Worm (Caenorhabditis elegans) whole organism, late embryonic: ENCODE results near the gene T04H1.5.

Experiments used
- C08G9.2 ChIP-seq: sonication (generic microtip); optimal IDR thresholded peaks from 2 replicates; lab custom pipeline; 2016; ENCODE audit warnings: mild to moderate bottlenecking, missing genetic modification characterization, moderate library complexity, missing compliant biosample characterization
- C38D4.7 ChIP-seq: fragments of 200-800 bp; sonication (Bioruptor generic); optimal IDR thresholded peaks from 2 replicates; lab custom pipeline; 2018; ENCODE audit warnings: mild to moderate bottlenecking, missing genetic modification characterization, moderate library complexity, missing compliant biosample characterization
- K02D7.2 ChIP-seq: sonication (generic microtip); optimal IDR thresholded peaks from 2 replicates; lab custom pipeline; 2017; ENCODE audit warnings: mild to moderate bottlenecking, missing genetic modification characterization, missing compliant biosample characterization
- T23F11.4 ChIP-seq: fragments of 200-800 bp; sonication (Bioruptor generic); optimal IDR thresholded peaks from 2 replicates; lab custom pipeline; 2018; ENCODE audit warnings: mild to moderate bottlenecking, missing genetic modification characterization, missing compliant biosample characterization
- ahr-1 ChIP-seq: sonication (generic microtip); optimal IDR thresholded peaks from 2 replicates; lab custom pipeline; 2016; ENCODE audit warnings: missing genetic modification characterization, missing compliant biosample characterization
- ama-1 ChIP-seq: fragments of 150-350 bp; optimal IDR thresholded peaks from 2 replicates; lab custom pipeline; 2014
- ceh-18 ChIP-seq: sonication (generic microtip); optimal IDR thresholded peaks from 2 replicates; lab custom pipeline; 2016; ENCODE audit warnings: missing genetic modification characterization, missing compliant biosample characterization
- ceh-19 ChIP-seq: fragments of 200-800 bp; sonication (Bioruptor generic); optimal IDR thresholded peaks from 2 replicates; lab custom pipeline; 2018; ENCODE audit warnings: mild to moderate bottlenecking, missing genetic modification characterization, missing compliant biosample characterization
- ceh-2 ChIP-seq: sonication (generic microtip); optimal IDR thresholded peaks from 2 replicates; lab custom pipeline; 2016; ENCODE audit warnings: missing genotype, missing genetic modification characterization, missing compliant biosample characterization
- ceh-22 ChIP-seq: sonication (generic microtip); optimal IDR thresholded peaks from 2 replicates; lab custom pipeline; 2017; ENCODE audit warnings: missing biosample characterization, missing genetic modification characterization
- ceh-24 ChIP-seq: sonication (generic microtip); optimal IDR thresholded peaks from 2 replicates; lab custom pipeline; 2016; ENCODE audit warnings: mild to moderate bottlenecking, missing genetic modification characterization, missing compliant biosample characterization
- ceh-31 ChIP-seq: sonication (generic microtip); optimal IDR thresholded peaks from 2 replicates; lab custom pipeline; 2016; ENCODE audit warnings: missing genetic modification characterization, missing compliant biosample characterization
- ceh-34 ChIP-seq: sonication (generic microtip); optimal IDR thresholded peaks from 2 replicates; lab custom pipeline; 2016; ENCODE audit warnings: mild to moderate bottlenecking, missing genetic modification characterization, missing compliant biosample characterization
- ceh-45 ChIP-seq: fragments of 200-800 bp; sonication (Bioruptor generic); IDR thresholded peaks from 2 replicates; pipeline ENCODE4 v1.3.6; 2022; ENCODE audit warnings: missing genetic modification reagents, missing genetic modification characterization, missing compliant biosample characterization
- ceh-48 ChIP-seq: sonication (generic microtip); optimal IDR thresholded peaks from 2 replicates; lab custom pipeline; 2016; ENCODE audit warnings: missing genetic modification characterization, inconsistent platforms, missing compliant biosample characterization
- ceh-6 ChIP-seq: fragments of 200-800 bp; sonication (Bioruptor generic); optimal IDR thresholded peaks from 2 replicates; lab custom pipeline; 2018; ENCODE audit warnings: mild to moderate bottlenecking, missing genetic modification characterization, missing compliant biosample characterization
- ceh-9 ChIP-seq: sonication (generic microtip); optimal IDR thresholded peaks from 2 replicates; lab custom pipeline; 2016; ENCODE audit warnings: mild to moderate bottlenecking, missing genetic modification characterization, inconsistent platforms, missing compliant biosample characterization
- dve-1 ChIP-seq: sonication (generic microtip); optimal IDR thresholded peaks from 2 replicates; lab custom pipeline; 2017; ENCODE audit warnings: antibody characterized with exemption, mild to moderate bottlenecking, missing genetic modification characterization, missing compliant biosample characterization
- elt-2 ChIP-seq: sonication (generic microtip); optimal IDR thresholded peaks from 2 replicates; lab custom pipeline; 2016; ENCODE audit warnings: missing genetic modification reagents, missing genetic modification characterization, missing compliant biosample characterization
- ets-4 ChIP-seq: sonication (generic microtip); optimal IDR thresholded peaks from 2 replicates; lab custom pipeline; 2016; ENCODE audit warnings: missing genetic modification characterization, missing compliant biosample characterization
- fax-1 ChIP-seq: sonication (generic microtip); optimal IDR thresholded peaks from 2 replicates; lab custom pipeline; 2016; ENCODE audit warnings: missing genotype, missing genetic modification characterization, missing compliant biosample characterization
- fkh-10 ChIP-seq: fragments of 150-350 bp; optimal IDR thresholded peaks from 2 replicates; lab custom pipeline; 2014; ENCODE audit warnings: missing biosample characterization, missing genetic modification reagents, missing genetic modification characterization
- gmeb-2 ChIP-seq: sonication (generic microtip); optimal IDR thresholded peaks from 2 replicates; lab custom pipeline; 2016; ENCODE audit warnings: missing genetic modification characterization, inconsistent platforms, missing compliant biosample characterization
- hlh-15 ChIP-seq: sonication (generic microtip); optimal IDR thresholded peaks from 2 replicates; lab custom pipeline; 2016; ENCODE audit warnings: missing genetic modification characterization, missing compliant biosample characterization
- hlh-30 ChIP-seq: sonication (generic microtip); optimal IDR thresholded peaks from 2 replicates; lab custom pipeline; 2017; ENCODE audit warnings: antibody characterized with exemption, missing genetic modification characterization, missing compliant biosample characterization; ENCODE audit not compliant: insufficient read depth
- hlh-6 ChIP-seq: sonication (generic microtip); optimal IDR thresholded peaks from 2 replicates; lab custom pipeline; 2016; ENCODE audit warnings: missing genotype, missing genetic modification characterization, missing compliant biosample characterization
- hlh-8 ChIP-seq: sonication (generic microtip); optimal IDR thresholded peaks from 2 replicates; lab custom pipeline; 2016; ENCODE audit warnings: missing genotype, missing genetic modification characterization, missing compliant biosample characterization
- lin-11 ChIP-seq: fragments of 200-800 bp; sonication (Bioruptor generic); optimal IDR thresholded peaks from 2 replicates; lab custom pipeline; 2018; ENCODE audit warnings: mild to moderate bottlenecking, missing genetic modification characterization, missing compliant biosample characterization
- madf-2 ChIP-seq: sonication (generic microtip); optimal IDR thresholded peaks from 2 replicates; lab custom pipeline; 2017; ENCODE audit warnings: missing genetic modification characterization, missing compliant biosample characterization
- nfya-1 ChIP-seq: sonication (generic microtip); optimal IDR thresholded peaks from 2 replicates; lab custom pipeline; 2017; ENCODE audit warnings: missing genetic modification characterization, mild to moderate bottlenecking, missing compliant biosample characterization, antibody characterized with exemption, moderate library complexity
- odd-2 ChIP-seq: sonication (generic microtip); optimal IDR thresholded peaks from 2 replicates; lab custom pipeline; 2017; ENCODE audit warnings: antibody characterized with exemption, mild to moderate bottlenecking, missing genetic modification characterization, missing compliant biosample characterization
- pha-2 ChIP-seq: sonication (generic microtip); optimal IDR thresholded peaks from 2 replicates; lab custom pipeline; 2017; ENCODE audit warnings: mild to moderate bottlenecking, missing genetic modification characterization, missing compliant biosample characterization
- pha-4 ChIP-seq: fragments of 150-350 bp; optimal IDR thresholded peaks from 2 replicates; lab custom pipeline; 2018; ENCODE audit warnings: missing biosample characterization, missing genetic modification reagents, missing genetic modification characterization
- pqm-1 ChIP-seq: sonication (generic microtip); optimal IDR thresholded peaks from 2 replicates; lab custom pipeline; 2016; ENCODE audit warnings: missing genetic modification characterization, missing compliant biosample characterization
- pros-1 ChIP-seq: fragments of 150-350 bp; optimal IDR thresholded peaks from 2 replicates; lab custom pipeline; 2014; ENCODE audit warnings: missing biosample characterization, missing genetic modification reagents, missing genetic modification characterization
- ref-2 ChIP-seq: sonication (generic microtip); optimal IDR thresholded peaks from 2 replicates; lab custom pipeline; 2016; ENCODE audit warnings: missing genetic modification characterization, missing compliant biosample characterization
- rnt-1 ChIP-seq: sonication (generic microtip); optimal IDR thresholded peaks from 2 replicates; lab custom pipeline; 2016; ENCODE audit warnings: missing genetic modification characterization, missing compliant biosample characterization
- syd-9 ChIP-seq: sonication (generic microtip); optimal IDR thresholded peaks from 2 replicates; lab custom pipeline; 2016; ENCODE audit warnings: mild to moderate bottlenecking, missing genetic modification characterization, moderate library complexity, missing compliant biosample characterization
- tbx-2 ChIP-seq: sonication (generic microtip); optimal IDR thresholded peaks from 2 replicates; lab custom pipeline; 2016; ENCODE audit warnings: missing genetic modification characterization, missing compliant biosample characterization
- ttx-3 ChIP-seq: sonication (generic microtip); optimal IDR thresholded peaks from 2 replicates; lab custom pipeline; 2016; ENCODE audit warnings: missing genetic modification reagents, missing genetic modification characterization, missing compliant biosample characterization
- unc-3 ChIP-seq, 2 experiments: fragments of 200-800 bp in 1 of 2; sonication (Bioruptor generic) in 1 of 2; sonication (generic microtip) in 1 of 2; conservative IDR thresholded peaks in 1 of 2; optimal IDR thresholded peaks in 1 of 2; 2 replicates each; pipeline versions ENCODE4 v1.3.6 to Lab custom; 2016 to 2022; ENCODE audit warnings: missing compliant biosample characterization in 2 of 2, missing genetic modification characterization in 2 of 2, missing genetic modification reagents in 1 of 2
- unc-42 ChIP-seq: sonication (generic microtip); optimal IDR thresholded peaks from 2 replicates; lab custom pipeline; 2016; ENCODE audit warnings: missing genotype, missing genetic modification characterization, missing compliant biosample characterization
- unc-55 ChIP-seq: sonication (generic microtip); optimal IDR thresholded peaks from 2 replicates; lab custom pipeline; 2017; ENCODE audit warnings: missing biosample characterization, missing genetic modification reagents, missing genetic modification characterization
- unc-86 ChIP-seq: sonication (generic microtip); optimal IDR thresholded peaks from 2 replicates; lab custom pipeline; 2016; ENCODE audit warnings: missing genetic modification characterization, missing compliant biosample characterization

T04H1.5 gene

DNA sequence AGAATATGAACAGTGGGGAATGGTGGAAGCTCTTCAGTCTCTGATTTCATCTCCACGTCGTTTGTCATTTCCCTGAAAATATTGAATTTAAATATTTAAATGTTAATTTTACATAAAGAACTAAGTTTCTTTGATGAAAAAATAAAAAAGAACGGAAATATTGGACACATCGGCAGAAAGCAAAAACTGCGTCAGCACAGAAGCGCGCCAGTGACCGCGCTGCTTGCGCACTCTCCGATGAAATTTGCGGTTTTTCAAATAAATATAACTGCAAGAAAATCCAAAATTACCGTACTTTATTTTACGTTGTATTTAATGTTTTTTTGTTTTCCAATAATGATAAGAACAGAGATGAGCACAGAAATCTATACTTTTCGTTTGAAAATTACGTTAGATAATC, 40.4 kb downstream of the T04H1.5 start, which contains the start of the genes srpa-68 and srh-16 (continued):
- TF ChIP-seq gmeb-2 (tag; lab: Kevin White, UChicago) (peak; percentile 47), ceh-2 (peak; percentile 54), ceh-31 (tag; lab: Kevin White, UChicago) (peak; percentile 42), ets-4 (no peak), ceh-6 (GFP tag; lab: Kevin White, UChicago) (no peak), hlh-8 (no peak), rnt-1 (tag; lab: Kevin White, UChicago) (peak; percentile 79), ceh-45 (GFP tag; lab: Robert Waterston, UW) (peak; percentile 59; the same call in 1 of the 2 replicates), dve-1 (tag; lab: Kevin White, UChicago) (no peak), tbx-2 (tag; lab: Kevin White, UChicago) (peak; percentile 65), hlh-6 (no peak), ceh-18 (tag; lab: Kevin White, UChicago) (no peak), ceh-22 (no peak), ref-2 (tag; lab: Kevin White, UChicago) (no peak), K02D7.2 (tag; lab: Kevin White, UChicago) (peak; percentile 42), lin-11 (peak; percentile 43), ceh-24 (tag; lab: Kevin White, UChicago) (no peak), unc-42 (tag; lab: Kevin White, UChicago) (peak; percentile 44), ceh-19 (GFP tag; lab: Kevin White, UChicago) (no peak), ceh-34 (tag; lab: Kevin White, UChicago) (peak; percentile 58), hlh-15 (tag; lab: Kevin White, UChicago) (peak; percentile 64), pqm-1 (no peak), pha-2 (tag; lab: Kevin White, UChicago) (peak; percentile 65), hlh-30 (tag; lab: Kevin White, UChicago) (no peak), pros-1 (tag; lab: Kevin White, UChicago) (no peak), unc-3 (GFP tag; conservative IDR thresholded peaks at IDR 0.05; lab: Robert Waterston, UW) (peak; percentile 54; the same call in 1 of the 2 replicates), unc-3 (tag; optimal IDR thresholded peaks at IDR 0.05; lab: Kevin White, UChicago) (peak; percentile 8), madf-2 (tag; lab: Kevin White, UChicago) (peak; percentile 38), ama-1 (lab: Kevin White, UChicago) (no peak), syd-9 (tag; lab: Kevin White, UChicago) (peak; percentile 38), unc-86 (tag; lab: Kevin White, UChicago) (peak; percentile 63), T23F11.4 (GFP tag; lab: Kevin White, UChicago) (no peak), fax-1 (no peak), odd-2 (tag; lab: Kevin White, UChicago) (peak; percentile 60), ceh-48 (tag; lab: Kevin White, UChicago) (peak; percentile 62), nfya-1 (tag; lab: Kevin White, UChicago) (peak; percentile 76), unc-55 (GFP tag; lab: Kevin White, UChicago) (peak; percentile 15), fkh-10 (GFP tag; lab: Kevin White, UChicago) (no peak), ttx-3 (tag; lab: Kevin White, UChicago) (peak; percentile 68), ahr-1 (tag; lab: Kevin White, UChicago) (peak; percentile 15), C38D4.7 (GFP tag; lab: Kevin White, UChicago) (peak; percentile 49), C08G9.2 (tag; lab: Kevin White, UChicago) (peak; percentile 33), pha-4 (tag; lab: Kevin White, UChicago) (no peak)

DNA sequence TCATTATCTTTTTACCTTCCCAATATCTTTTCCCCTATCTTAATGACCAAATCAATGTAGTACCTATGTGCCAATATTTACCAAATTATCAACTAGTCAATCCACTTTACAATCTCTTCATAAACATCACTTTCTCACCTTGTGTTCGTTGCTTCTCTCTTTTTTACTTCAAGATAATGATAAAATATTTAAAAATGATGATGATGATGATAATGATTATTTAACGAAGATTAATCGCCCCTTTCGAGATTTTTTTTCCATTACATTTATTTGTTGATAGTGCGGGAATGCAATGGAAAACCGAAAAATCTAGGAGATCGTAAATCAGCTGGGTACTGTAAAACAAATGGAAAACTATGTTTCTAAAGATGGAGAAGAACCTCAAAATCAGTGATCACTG, 43.0 kb downstream of the T04H1.5 start:
- TF ChIP-seq ceh-9 (tag; lab: Kevin White, UChicago): no peak
- peak; percentile 21 for TF ChIP-seq elt-2 (tag; lab: Kevin White, UChicago)
- TF ChIP-seq, all 69 proteins: peak for 1
